Fruit fly (Drosophila melanogaster) whole organism, embryonic: Measurements from ENCODE around the gene CG15196.
A peak's percentile ranks its signal among the peaks of the same experiment; 100 is the strongest.

Experiments used
- Ada2b ChIP-seq: fragments of 200-800 bp; sonication (Bioruptor generic); IDR thresholded peaks from 2 replicates; pipeline ENCODE4 v1.3.6; 2022; ENCODE audit warnings: missing biosample characterization, missing genetic modification characterization
- Blimp-1 ChIP-seq: fragments of 200-800 bp; sonication (Bioruptor generic); optimal IDR thresholded peaks from 3 replicates; lab custom pipeline; 2018; ENCODE audit warnings: missing biosample characterization, missing genetic modification characterization, mild to moderate bottlenecking, moderate library complexity, missing genetic modification reagents
- CG10274 ChIP-seq: fragments of 200-800 bp; sonication (Bioruptor generic); optimal IDR thresholded peaks from 3 replicates; lab custom pipeline; 2017; ENCODE audit warnings: missing biosample characterization, mild to moderate bottlenecking, missing genetic modification characterization
- CG10654 ChIP-seq: fragments of 200-800 bp; sonication (Bioruptor generic); optimal IDR thresholded peaks from 2 replicates; lab custom pipeline; 2016; ENCODE audit warnings: missing biosample characterization, missing genetic modification characterization
- CG12391 ChIP-seq: fragments of 200-800 bp; sonication (Bioruptor generic); optimal IDR thresholded peaks from 3 replicates; lab custom pipeline; 2018; ENCODE audit warnings: missing biosample characterization, mild to moderate bottlenecking, missing genetic modification characterization, moderate library complexity
- CG12659 ChIP-seq: fragments of 200-800 bp; sonication (Bioruptor generic); optimal IDR thresholded peaks from 3 replicates; lab custom pipeline; 2017; ENCODE audit warnings: mild to moderate bottlenecking, missing biosample characterization, missing genetic modification reagents, missing genetic modification characterization
- CG14014 ChIP-seq: fragments of 200-800 bp; sonication (Bioruptor generic); IDR thresholded peaks from 2 replicates; pipeline ENCODE4 v1.3.6; 2022; ENCODE audit warnings: missing biosample characterization, missing genetic modification characterization
- CG15269 ChIP-seq: fragments of 200-800 bp; sonication (Bioruptor generic); optimal IDR thresholded peaks from 2 replicates; lab custom pipeline; 2018; ENCODE audit warnings: missing biosample characterization, mild to moderate bottlenecking, missing genetic modification characterization, moderate library complexity
- CG15696 ChIP-seq: fragments of 200-800 bp; sonication (Bioruptor generic); optimal IDR thresholded peaks from 2 replicates; lab custom pipeline; 2019; ENCODE audit warnings: missing biosample characterization, mild to moderate bottlenecking, missing genetic modification characterization, moderate library complexity
- CG17359 ChIP-seq: fragments of 200-800 bp; sonication (Bioruptor generic); optimal IDR thresholded peaks from 3 replicates; lab custom pipeline; 2018; ENCODE audit warnings: missing biosample characterization, mild to moderate bottlenecking, missing genetic modification characterization, moderate library complexity
- CG17385 ChIP-seq: fragments of 200-800 bp; sonication (Bioruptor generic); optimal IDR thresholded peaks from 3 replicates; lab custom pipeline; 2018; ENCODE audit warnings: missing biosample characterization, mild to moderate bottlenecking, missing genetic modification characterization
- CG32767 ChIP-seq: fragments of 200-800 bp; sonication (Bioruptor generic); IDR thresholded peaks from 2 replicates; pipeline ENCODE4 v1.3.6; 2022; ENCODE audit warnings: missing biosample characterization, missing genetic modification characterization
- CG3726 ChIP-seq: fragments of 200-800 bp; sonication (Bioruptor generic); IDR thresholded peaks from 3 replicates; pipeline ENCODE4, ENCODE4 v1.3.6; 2022; ENCODE audit warnings: missing biosample characterization, missing genetic modification characterization
- CG42726 ChIP-seq: fragments of 200-800 bp; sonication (Bioruptor generic); IDR thresholded peaks from 2 replicates; pipeline ENCODE4 v1.3.6; 2022; ENCODE audit warnings: missing biosample characterization, missing genetic modification characterization; ENCODE audit not compliant: partially characterized antibody
- CG5953 ChIP-seq: fragments of 200-800 bp; sonication (Bioruptor generic); IDR thresholded peaks from 2 replicates; pipeline ENCODE4 v1.3.6; 2022; ENCODE audit warnings: missing biosample characterization, missing genetic modification characterization
- CG7556 ChIP-seq: fragments of 200-800 bp; sonication (Bioruptor generic); optimal IDR thresholded peaks from 2 replicates; lab custom pipeline; 2017; ENCODE audit warnings: missing biosample characterization, mild to moderate bottlenecking, missing genetic modification characterization
- CG9727 ChIP-seq: fragments of 200-800 bp; sonication (Bioruptor generic); optimal IDR thresholded peaks from 3 replicates; lab custom pipeline; 2017; ENCODE audit warnings: missing biosample characterization, mild to moderate bottlenecking, missing genetic modification characterization
- CG9797 ChIP-seq: fragments of 200-800 bp; sonication (Bioruptor generic); optimal IDR thresholded peaks from 3 replicates; lab custom pipeline; 2018; ENCODE audit warnings: missing biosample characterization, mild to moderate bottlenecking, missing genetic modification characterization
- CG9876 ChIP-seq: fragments of 200-800 bp; sonication (Bioruptor generic); optimal IDR thresholded peaks from 2 replicates; lab custom pipeline; 2016; ENCODE audit warnings: missing biosample characterization, missing genetic modification characterization
- CrebB ChIP-seq: fragments of 200-800 bp; sonication (Bioruptor generic); optimal IDR thresholded peaks from 3 replicates; lab custom pipeline; 2018; ENCODE audit warnings: missing biosample characterization, mild to moderate bottlenecking, missing genetic modification characterization
- Dip3 ChIP-seq: fragments of 200-800 bp; sonication (Bioruptor generic); optimal IDR thresholded peaks from 3 replicates; lab custom pipeline; 2016; ENCODE audit warnings: missing biosample characterization, missing genetic modification characterization
- Doc3 ChIP-seq: fragments of 200-800 bp; sonication (Bioruptor generic); IDR thresholded peaks from 3 replicates; pipeline ENCODE4 v1.3.6; 2022; ENCODE audit warnings: missing biosample characterization, missing genetic modification characterization; ENCODE audit not compliant: partially characterized antibody
- Fer1 ChIP-seq: fragments of 200-800 bp; sonication (Bioruptor generic); optimal IDR thresholded peaks from 2 replicates; lab custom pipeline; 2017; ENCODE audit warnings: missing biosample characterization, mild to moderate bottlenecking, missing genetic modification characterization
- HHEX ChIP-seq: fragments of 200-800 bp; sonication (Bioruptor generic); optimal IDR thresholded peaks from 3 replicates; lab custom pipeline; 2017; ENCODE audit warnings: missing biosample characterization, mild to moderate bottlenecking, missing genetic modification characterization, missing genetic modification reagents
- Hey ChIP-seq: fragments of 200-800 bp; sonication (Bioruptor generic); optimal IDR thresholded peaks from 3 replicates; lab custom pipeline; 2018; ENCODE audit warnings: missing biosample characterization, mild to moderate bottlenecking, missing genetic modification characterization
- MTF-1 ChIP-seq: fragments of 200-800 bp; sonication (Bioruptor generic); optimal IDR thresholded peaks from 2 replicates; lab custom pipeline; 2018; ENCODE audit warnings: missing biosample characterization, mild to moderate bottlenecking, missing genetic modification characterization, borderline replicate concordance
- Med ChIP-seq: fragments of 200-800 bp; sonication (Bioruptor generic); peaks from one replicate; lab custom pipeline; 2016; ENCODE audit warnings: missing biosample characterization, missing genetic modification characterization, mild to moderate bottlenecking, inconsistent platforms, moderate library complexity
- Neu2 ChIP-seq: fragments of 200-800 bp; sonication (Bioruptor generic); optimal IDR thresholded peaks from 3 replicates; lab custom pipeline; 2016; ENCODE audit warnings: missing biosample characterization, missing genetic modification characterization, borderline replicate concordance
- NfI ChIP-seq: fragments of 200-800 bp; sonication (Bioruptor generic); optimal IDR thresholded peaks from 3 replicates; lab custom pipeline; 2018; ENCODE audit warnings: missing biosample characterization, mild to moderate bottlenecking, missing genetic modification characterization, moderate library complexity
- Scr ChIP-seq: fragments of 200-800 bp; sonication (Bioruptor generic); IDR thresholded peaks from 2 replicates; pipeline ENCODE4 v1.3.6; 2022; ENCODE audit warnings: missing biosample characterization, missing genetic modification characterization; ENCODE audit not compliant: partially characterized antibody
- Sin3A ChIP-seq: fragments of >200 bp; optimal IDR thresholded peaks from 2 replicates; lab custom pipeline; 2018
- Spps ChIP-seq: fragments of 200-800 bp; sonication (Bioruptor generic); optimal IDR thresholded peaks from 2 replicates; lab custom pipeline; 2018; ENCODE audit warnings: missing biosample characterization, mild to moderate bottlenecking, missing genetic modification characterization
- Trl ChIP-seq, 3 experiments: fragments of >200 bp in 2 of 3; fragments of 200-800 bp in 1 of 3; sonication (Bioruptor generic) in 1 of 3; optimal IDR thresholded peaks; 2 replicates in 1 of 3; 3 replicates in 2 of 3; lab custom pipeline; 2016 to 2017; ENCODE audit warnings: missing biosample characterization in 1 of 3, missing genetic modification characterization in 1 of 3
- az2 ChIP-seq: fragments of 200-800 bp; sonication (Bioruptor generic); optimal IDR thresholded peaks from 3 replicates; lab custom pipeline; 2016; ENCODE audit warnings: missing biosample characterization, missing genetic modification characterization
- chif ChIP-seq, 2 experiments: fragments of 200-800 bp; sonication (Bioruptor generic); optimal IDR thresholded peaks; 3 replicates each; lab custom pipeline; 2016; ENCODE audit warnings: missing biosample characterization in 2 of 2, missing genetic modification characterization in 2 of 2
- disco-r ChIP-seq: fragments of 200-800 bp; sonication (Bioruptor generic); optimal IDR thresholded peaks from 2 replicates; lab custom pipeline; 2016; ENCODE audit warnings: missing biosample characterization, missing genetic modification characterization
- en ChIP-seq: fragments of 200-800 bp; sonication (Bioruptor generic); optimal IDR thresholded peaks from 2 replicates; lab custom pipeline; 2016; ENCODE audit warnings: missing biosample characterization, missing genetic modification characterization
- ewg ChIP-seq: fragments of 200-800 bp; sonication (Bioruptor generic); optimal IDR thresholded peaks from 3 replicates; lab custom pipeline; 2017; ENCODE audit warnings: mild to moderate bottlenecking, missing biosample characterization, missing genetic modification reagents, missing genetic modification characterization
- eyg ChIP-seq: fragments of 200-800 bp; sonication (Bioruptor generic); optimal IDR thresholded peaks from 3 replicates; lab custom pipeline; 2016; ENCODE audit warnings: missing biosample characterization, missing genetic modification characterization
- gcm ChIP-seq: fragments of 200-800 bp; sonication (Bioruptor generic); optimal IDR thresholded peaks from 2 replicates; lab custom pipeline; 2019; ENCODE audit warnings: missing biosample characterization, mild to moderate bottlenecking, missing genetic modification characterization, moderate library complexity
- kah ChIP-seq: fragments of 200-800 bp; sonication (Bioruptor generic); optimal IDR thresholded peaks from 2 replicates; lab custom pipeline; 2018; ENCODE audit warnings: missing biosample characterization, mild to moderate bottlenecking, missing genetic modification characterization
- lab ChIP-seq: fragments of 200-800 bp; sonication (Bioruptor generic); optimal IDR thresholded peaks from 3 replicates; lab custom pipeline; 2017; ENCODE audit warnings: missing biosample characterization, missing genetic modification characterization, mild to moderate bottlenecking, moderate library complexity, missing genetic modification reagents
- oc ChIP-seq: fragments of 200-800 bp; sonication (Bioruptor generic); optimal IDR thresholded peaks from 2 replicates; lab custom pipeline; 2018; ENCODE audit warnings: missing biosample characterization, mild to moderate bottlenecking, missing genetic modification characterization, moderate library complexity
- onecut ChIP-seq: fragments of 200-800 bp; sonication (Bioruptor generic); IDR thresholded peaks from 2 replicates; pipeline ENCODE4 v1.3.6; 2022; ENCODE audit warnings: missing biosample characterization, missing genetic modification characterization
- rib ChIP-seq: fragments of 200-800 bp; sonication (Bioruptor generic); IDR thresholded peaks from 2 replicates; pipeline ENCODE4 v1.3.6; 2022; ENCODE audit warnings: missing biosample characterization, missing genetic modification characterization
- ssp ChIP-seq: fragments of 200-800 bp; sonication (Bioruptor generic); IDR thresholded peaks from 2 replicates; pipeline ENCODE4 v1.3.6; 2022; ENCODE audit warnings: missing biosample characterization, missing genetic modification characterization
- unc-4 ChIP-seq: fragments of 200-800 bp; sonication (Bioruptor generic); IDR thresholded peaks from 2 replicates; pipeline ENCODE4 v1.3.6; 2022; ENCODE audit warnings: missing biosample characterization, missing genetic modification characterization; ENCODE audit not compliant: partially characterized antibody
- wdn ChIP-seq: fragments of 200-800 bp; sonication (Bioruptor generic); IDR thresholded peaks from 2 replicates; pipeline ENCODE4 v1.3.6; 2022; ENCODE audit warnings: missing biosample characterization, missing genetic modification characterization
- zf30C ChIP-seq: fragments of 200-800 bp; sonication (Bioruptor generic); optimal IDR thresholded peaks from 3 replicates; lab custom pipeline; 2018; ENCODE audit warnings: missing biosample characterization, mild to moderate bottlenecking, missing genetic modification characterization

CG15196 gene

dm6 chrX:11423277-11423717 is 13.6 kb downstream of the CG15196 start (continued):
- peak; percentile 70 for TF ChIP-seq onecut (GFP tag; lab: Robert Waterston, UW)
- TF ChIP-seq CrebB = peak; percentile 89
- peak; percentile 56 for TF ChIP-seq CG15696 (tag; lab: Kevin White, UChicago)
- peak; percentile 63 for TF ChIP-seq oc
- TF ChIP-seq CG5953 (GFP tag; lab: Robert Waterston, UW) = peak; percentile 60; the same call in 1 of the 2 replicates
- TF ChIP-seq az2 (GFP tag; lab: Kevin White, UChicago) = peak; percentile 85
- peak; percentile 89 for TF ChIP-seq CG9727 (GFP tag; lab: Kevin White, UChicago)
- TF ChIP-seq Neu2 (GFP tag; lab: Kevin White, UChicago) = no peak
- TF ChIP-seq kah (GFP tag; lab: Kevin White, UChicago) = peak; percentile 65
- TF ChIP-seq CG9876 = peak; percentile 80
- peak; percentile 89 for TF ChIP-seq CG32767
- TF ChIP-seq Fer1 (GFP tag; lab: Kevin White, UChicago) = peak; percentile 95
- peak; percentile 89 for TF ChIP-seq NfI (GFP tag; lab: Kevin White, UChicago)
- TF ChIP-seq zf30C (GFP tag; lab: Kevin White, UChicago) = peak; percentile 79
- TF ChIP-seq CG14014 (GFP tag; lab: Robert Waterston, UW) = peak; percentile 91
- TF ChIP-seq Hey = peak; percentile 58
- peak; percentile 81 for TF ChIP-seq CG10274
- TF ChIP-seq Scr (GFP tag; lab: Robert Waterston, UW) = no peak
- TF ChIP-seq Dip3 (GFP tag; lab: Kevin White, UChicago) = peak; percentile 87
- peak; percentile 88 for TF ChIP-seq CG10654 (GFP tag; lab: Kevin White, UChicago)
- peak; percentile 88 for TF ChIP-seq en (GFP tag; lab: Kevin White, UChicago)
- TF ChIP-seq Med = peak; percentile 99
- TF ChIP-seq CG17359 (tag; lab: Kevin White, UChicago) = peak; percentile 90
- TF ChIP-seq rib (GFP tag; lab: Robert Waterston, UW) = peak; percentile 79; the same call in 1 of the 2 replicates
- peak; percentile 86 for TF ChIP-seq disco-r (GFP tag; lab: Kevin White, UChicago)
- TF ChIP-seq wdn (GFP tag; lab: Robert Waterston, UW) = peak; percentile 87
- peak; percentile 93 for TF ChIP-seq HHEX (GFP tag; lab: Kevin White, UChicago)
- TF ChIP-seq CG12659 (GFP tag; lab: Kevin White, UChicago) = peak; percentile 94
- no peak for TF ChIP-seq Sin3A (lab: Kevin White, UChicago)
- no peak for TF ChIP-seq Spps (tag; lab: Kevin White, UChicago)
- peak; percentile 93 for TF ChIP-seq CG7556 (GFP tag; lab: Kevin White, UChicago)
- peak; percentile 87 for TF ChIP-seq CG17385 (GFP tag; lab: Kevin White, UChicago)
- no peak for TF ChIP-seq CG9797 (GFP tag; lab: Kevin White, UChicago)
- TF ChIP-seq MTF-1 = peak; percentile 57
- peak; percentile 83 for TF ChIP-seq CG12391
- peak; percentile 70 for TF ChIP-seq ewg
- peak; percentile 78; the same call in 1 of the 3 replicates for TF ChIP-seq CG3726
- TF ChIP-seq lab (GFP tag; lab: Kevin White, UChicago) = peak; percentile 95
- no peak for TF ChIP-seq CG42726 (GFP tag; lab: Robert Waterston, UW)
- TF ChIP-seq unc-4 = no peak
- peak; percentile 71 for TF ChIP-seq ssp (GFP tag; lab: Robert Waterston, UW)
- peak; percentile 83 to 91 for TF ChIP-seq chif (GFP tag; optimal IDR thresholded peaks at IDR 0.05; lab: Kevin White, UChicago)
- TF ChIP-seq gcm (GFP tag; lab: Kevin White, UChicago) = peak; percentile 80
- TF ChIP-seq CG15269 (tag; lab: Kevin White, UChicago) = peak; percentile 94
- no peak for TF ChIP-seq Doc3 (GFP tag; lab: Robert Waterston, UW)
- peak; percentile 48 to 67 for TF ChIP-seq Trl (optimal IDR thresholded peaks at IDR 0.05; lab: Kevin White, UChicago)
- TF ChIP-seq Trl (GFP tag; optimal IDR thresholded peaks at IDR 0.05; lab: Kevin White, UChicago) = peak; percentile 83
- peak; percentile 93 for TF ChIP-seq eyg (GFP tag; lab: Kevin White, UChicago)
- TF ChIP-seq Blimp-1 (GFP tag; lab: Kevin White, UChicago) = peak; percentile 75
- peak; percentile 92 for TF ChIP-seq Ada2b
